Fruit fly (Drosophila melanogaster): Measurements from ENCODE around the gene CycJ.

The CycJ gene

dm6 chr3L:3472786-3473185, 6.6 kb downstream of the CycJ start (continued):
- peak; percentile 33 for TF ChIP-seq Smox (GFP tag; optimal IDR thresholded peaks at IDR 0.05)
- no peak for TF ChIP-seq CG32006 (GFP tag; optimal IDR thresholded peaks at IDR 0.05)
- peak; percentile 47 for TF ChIP-seq dsx (GFP tag; optimal IDR thresholded peaks at IDR 0.05; ENCODE audit: poor library complexity, severe bottlenecking)
- TF ChIP-seq lz (GFP tag; optimal IDR thresholded peaks at IDR 0.05) = peak; percentile 30
- peak in 1 of 2 experiments; percentile 36 for TF ChIP-seq salr (GFP tag; optimal IDR thresholded peaks at IDR 0.05)
- peak; percentile 63 for TF ChIP-seq CG8119 (GFP tag; IDR thresholded peaks at IDR 0.05)
- TF ChIP-seq net (GFP tag; optimal IDR thresholded peaks at IDR 0.05) = peak; percentile 54
- TF ChIP-seq Eip93F (GFP tag; optimal IDR thresholded peaks at IDR 0.05) = no peak
- TF ChIP-seq Lpt (GFP tag; optimal IDR thresholded peaks at IDR 0.05) = no peak
- TF ChIP-seq CG6163 (GFP tag; IDR thresholded peaks at IDR 0.05) = peak; percentile 72
- TF ChIP-seq CG31627 (GFP tag; optimal IDR thresholded peaks at IDR 0.05) = peak; percentile 41
- TF ChIP-seq pdm3 (GFP tag; optimal IDR thresholded peaks at IDR 0.05) = no peak
- peak; percentile 20 for TF ChIP-seq CG8632 (GFP tag; optimal IDR thresholded peaks at IDR 0.05)
- TF ChIP-seq acj6 (GFP tag; optimal IDR thresholded peaks at IDR 0.05) = peak; percentile 57
- peak; percentile 58 for TF ChIP-seq Sox102F (GFP tag; optimal IDR thresholded peaks at IDR 0.05)
- TF ChIP-seq CG1621 (tag; optimal IDR thresholded peaks at IDR 0.05) = peak; percentile 48
- TF ChIP-seq CG6854 (GFP tag; optimal IDR thresholded peaks at IDR 0.05) = no peak
- peak; percentile 70; the same call in 2 of the 3 replicates for TF ChIP-seq eg (GFP tag; IDR thresholded peaks at IDR 0.05)
- peak; percentile 39 for TF ChIP-seq Sox14 (GFP tag; optimal IDR thresholded peaks at IDR 0.05)
- 0 out of 2 replicates have a peak, but pooled peaks have one; percentile 47 for TF ChIP-seq CG15336 (GFP tag; IDR thresholded peaks at IDR 0.05)
- peak; percentile 35 for TF ChIP-seq CG10631 (GFP tag; optimal IDR thresholded peaks at IDR 0.05)
- TF ChIP-seq fkh (GFP tag; optimal IDR thresholded peaks at IDR 0.05) = no peak
- TF ChIP-seq Met (GFP tag; optimal IDR thresholded peaks at IDR 0.05) = peak; percentile 67
- TF ChIP-seq Sox15 (GFP tag; optimal IDR thresholded peaks at IDR 0.05) = no peak
- peak; percentile 51 for TF ChIP-seq achi (GFP tag; optimal IDR thresholded peaks at IDR 0.05)
- peak; percentile 68 for TF ChIP-seq svp (GFP tag)
- TF ChIP-seq CG6276 (GFP tag; optimal IDR thresholded peaks at IDR 0.05) = no peak
- TF ChIP-seq cyc (GFP tag; optimal IDR thresholded peaks at IDR 0.05) = peak; percentile 17
- TF ChIP-seq CG10669 (GFP tag; optimal IDR thresholded peaks at IDR 0.05) = peak; percentile 54
- peak; percentile 62 for TF ChIP-seq CG6808 (GFP tag; optimal IDR thresholded peaks at IDR 0.05)
- peak; percentile 8 for TF ChIP-seq dac (GFP tag; optimal IDR thresholded peaks at IDR 0.05)
- TF ChIP-seq CG16779 (tag; optimal IDR thresholded peaks at IDR 0.05) = peak; percentile 41
- no peak for TF ChIP-seq CG4318 (GFP tag; optimal IDR thresholded peaks at IDR 0.05)
- TF ChIP-seq Hr39 (GFP tag; optimal IDR thresholded peaks at IDR 0.05) = peak; percentile 10
- peak; percentile 37 for TF ChIP-seq Hr4 (GFP tag; optimal IDR thresholded peaks at IDR 0.05)
- peak; percentile 57 for TF ChIP-seq CG3032 (tag; optimal IDR thresholded peaks at IDR 0.05)
- TF ChIP-seq CG11902 (GFP tag; optimal IDR thresholded peaks at IDR 0.05) = no peak
- peak; percentile 42 for TF ChIP-seq Eip75B (GFP tag; optimal IDR thresholded peaks at IDR 0.05)
- TF ChIP-seq spab (GFP tag; optimal IDR thresholded peaks at IDR 0.05) = peak; percentile 58
- TF ChIP-seq CG7368 (GFP tag; optimal IDR thresholded peaks at IDR 0.05) = peak; percentile 40

DNA sequence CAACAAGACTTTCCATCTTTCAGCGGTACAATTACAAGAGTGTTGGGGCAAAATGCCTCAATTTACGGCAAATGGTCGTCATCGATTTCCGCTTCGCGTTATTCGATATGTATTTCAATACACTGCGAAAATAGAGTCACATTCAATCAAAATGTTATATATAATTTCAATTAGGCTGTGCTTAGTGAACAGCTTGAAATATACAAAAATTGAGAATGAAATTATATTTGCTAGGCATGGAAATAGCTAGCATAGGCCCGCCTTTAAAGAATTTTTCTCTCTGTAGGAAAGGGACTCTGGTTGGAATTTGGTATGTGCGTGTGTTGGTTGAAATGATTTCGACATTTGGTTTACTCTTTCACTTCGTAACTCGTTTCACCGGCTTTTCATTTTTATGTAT, 13.3 kb downstream of the CycJ start:
- TF ChIP-seq Eip78C (GFP tag) = peak; percentile 50
- TF ChIP-seq cyc (GFP tag; optimal IDR thresholded peaks at IDR 0.05) = peak; percentile 5
- 0 out of 3 replicates have a peak, but pooled peaks have one; percentile 29 for TF ChIP-seq CG6163 (GFP tag; IDR thresholded peaks at IDR 0.05)
- peak; percentile 8 for TF ChIP-seq Hr39 (GFP tag; optimal IDR thresholded peaks at IDR 0.05)
- TF ChIP-seq fd85E (GFP tag; optimal IDR thresholded peaks at IDR 0.05) = no peak
- TF ChIP-seq eg (GFP tag; IDR thresholded peaks at IDR 0.05) = 0 out of 3 replicates have a peak, but pooled peaks have one; percentile 9
- peak; percentile 3 for TF ChIP-seq Met (GFP tag; optimal IDR thresholded peaks at IDR 0.05)
- TF ChIP-seq CG31627 (GFP tag; optimal IDR thresholded peaks at IDR 0.05) = peak; percentile 2
- TF ChIP-seq CG8632 (GFP tag; optimal IDR thresholded peaks at IDR 0.05) = no peak
- TF ChIP-seq CG6854 (GFP tag; optimal IDR thresholded peaks at IDR 0.05) = no peak
- peak; percentile 11 for TF ChIP-seq CG32006 (GFP tag; optimal IDR thresholded peaks at IDR 0.05)
- no peak for TF ChIP-seq Hr4 (GFP tag; optimal IDR thresholded peaks at IDR 0.05)

All from whole organism, prepupa.